Worm (Caenorhabditis elegans) whole organism, L3 larva: ENCODE measurements around the gene Y17G9B.8.

Experiments used
- nhr-11 ChIP-seq: fragments of 150-350 bp; optimal IDR thresholded peaks from 2 replicates; lab custom pipeline; 2014; ENCODE audit warnings: missing biosample characterization, missing genetic modification characterization
- pqm-1 ChIP-seq: fragments of 150-350 bp; optimal IDR thresholded peaks from 2 replicates; lab custom pipeline; 2017; ENCODE audit warnings: missing biosample characterization, missing genetic modification characterization, inconsistent platforms
- unc-39 ChIP-seq: sonication (generic microtip); optimal IDR thresholded peaks from 4 replicates; lab custom pipeline; 2017; ENCODE audit warnings: missing biosample characterization, missing genetic modification characterization

DNA sequence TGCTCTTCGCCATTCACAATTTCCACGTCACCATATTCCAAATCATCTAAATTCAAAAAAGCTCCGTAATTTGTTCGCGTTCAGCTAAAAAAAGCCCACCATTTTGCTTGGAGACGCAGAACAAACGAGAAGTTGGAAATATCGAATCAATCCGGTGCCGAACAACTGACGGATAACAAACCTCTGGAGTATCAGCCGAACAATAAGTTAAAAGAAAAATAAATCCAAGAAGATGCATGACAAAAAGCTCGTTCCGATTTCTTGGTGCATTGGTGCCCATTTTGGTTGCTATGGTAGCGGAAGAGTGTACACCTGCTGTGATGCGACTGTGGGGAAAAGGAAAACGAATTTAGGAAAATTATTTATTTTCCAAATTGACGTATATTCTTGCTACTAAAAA, 11.1 kb downstream of the Y17G9B.8 start, which contains the start of gene tctn-1:
- no peak for TF ChIP-seq pqm-1 (tag; lab: Kevin White, UChicago)
- TF ChIP-seq nhr-11 (tag; lab: Kevin White, UChicago), result no peak
- TF ChIP-seq unc-39 (tag; lab: Kevin White, UChicago), result no peak
